Worm (Caenorhabditis elegans): ENCODE results near the gene srd-51.

The srd-51 gene

ce11 chrX:13514384-13514783 lies 29.7 kb upstream of the srd-51 start:
- TF ChIP-seq lin-26 (GFP tag; IDR thresholded peaks at IDR 0.05), result no peak
- TF ChIP-seq ztf-25 (GFP tag; IDR thresholded peaks at IDR 0.05), result no peak
- no peak for TF ChIP-seq F52B5.7 (tag; optimal IDR thresholded peaks at IDR 0.05)
- TF ChIP-seq Y56A3A.18 (GFP tag; IDR thresholded peaks at IDR 0.05), result peak; percentile 75; the same call in 1 of the 2 replicates
- TF ChIP-seq ama-1 (optimal IDR thresholded peaks at IDR 0.05), result no peak
- peak in 1 of 2 experiments; percentile 7 for TF ChIP-seq ama-1 (GFP tag; optimal IDR thresholded peaks at IDR 0.05)
- TF ChIP-seq unc-62 (GFP tag; optimal IDR thresholded peaks at IDR 0.05), result no peak
- TF ChIP-seq F37B4.10 (GFP tag; IDR thresholded peaks at IDR 0.05), result no peak
- peak; percentile 66 for TF ChIP-seq pbrm-1 (GFP tag; IDR thresholded peaks at IDR 0.05)
- TF ChIP-seq repo-1 (tag; optimal IDR thresholded peaks at IDR 0.05), result peak; percentile 71
- TF ChIP-seq snpc-3.4 (tag; optimal IDR thresholded peaks at IDR 0.05), result no peak
- no peak for TF ChIP-seq mes-4 (tag; optimal IDR thresholded peaks at IDR 0.05)
- TF ChIP-seq him-1 (tag; optimal IDR thresholded peaks at IDR 0.05), result no peak
- no peak for TF ChIP-seq snpc-1.1 (tag; optimal IDR thresholded peaks at IDR 0.05; ENCODE audit: insufficient read depth)
- TF ChIP-seq egl-18 (GFP tag; IDR thresholded peaks at IDR 0.05), result no peak
- TF ChIP-seq attf-3 (GFP tag; conservative IDR thresholded peaks at IDR 0.05), result 0 out of 2 replicates have a peak, but pooled peaks have one; percentile 26
- no peak for TF ChIP-seq hsf-1 (GFP tag; IDR thresholded peaks at IDR 0.05)
- TF ChIP-seq let-526 (GFP tag; IDR thresholded peaks at IDR 0.05), result no peak
- TF ChIP-seq dpff-1 (tag; optimal IDR thresholded peaks at IDR 0.05), result no peak
- TF ChIP-seq attf-5 (GFP tag; optimal IDR thresholded peaks at IDR 0.05), result no peak
- TF ChIP-seq lsy-27 (tag; optimal IDR thresholded peaks at IDR 0.05; ENCODE audit: borderline replicate concordance, insufficient read depth), result no peak
- peak; percentile 72 for TF ChIP-seq madf-10 (tag; optimal IDR thresholded peaks at IDR 0.05)
- 0 out of 2 replicates have a peak, but pooled peaks have one; percentile 11 for TF ChIP-seq ceh-100 (GFP tag; IDR thresholded peaks at IDR 0.05)
- no peak for TF ChIP-seq mxl-1 (tag; optimal IDR thresholded peaks at IDR 0.05)
- no peak for TF ChIP-seq fkh-3 (tag; optimal IDR thresholded peaks at IDR 0.05)
- peak in 1 of 2 experiments; percentile 71 for TF ChIP-seq let-607 (tag; optimal IDR thresholded peaks at IDR 0.05)
- TF ChIP-seq hmg-1.2 (GFP tag; IDR thresholded peaks at IDR 0.05), result peak; percentile 60
- no peak for TF ChIP-seq F57C9.4 (tag; optimal IDR thresholded peaks at IDR 0.05)
- peak; percentile 42; the same call in 1 of the 2 replicates for TF ChIP-seq ekl-4 (GFP tag; IDR thresholded peaks at IDR 0.05)
- TF ChIP-seq B0336.3 (GFP tag; IDR thresholded peaks at IDR 0.05), result peak; percentile 74
- no peak for TF ChIP-seq ceh-91 (GFP tag; IDR thresholded peaks at IDR 0.05)
- TF ChIP-seq bed-1 (GFP tag; IDR thresholded peaks at IDR 0.05), result no peak
- TF ChIP-seq tlf-1 (GFP tag; optimal IDR thresholded peaks at IDR 0.05), result peak; percentile 82
- TF ChIP-seq efl-1 (GFP tag; optimal IDR thresholded peaks at IDR 0.05), result no peak
- TF ChIP-seq zfh-2 (GFP tag; conservative IDR thresholded peaks at IDR 0.05), result no peak
- no peak for TF ChIP-seq Y67H2A.10 (GFP tag; conservative IDR thresholded peaks at IDR 0.05)
- TF ChIP-seq cebp-1 (GFP tag; IDR thresholded peaks at IDR 0.05), result no peak; the same call in 1 of the 2 replicates
- peak; percentile 83 for TF ChIP-seq cebp-1 (tag; optimal IDR thresholded peaks at IDR 0.05)
- peak; percentile 34 for TF ChIP-seq F10E7.11 (tag; optimal IDR thresholded peaks at IDR 0.05)
- TF ChIP-seq F33H1.4 (GFP tag; IDR thresholded peaks at IDR 0.05), result no peak
- peak; percentile 14 for TF ChIP-seq T07F8.4 (tag; optimal IDR thresholded peaks at IDR 0.05)
- no peak for TF ChIP-seq die-1 (tag; optimal IDR thresholded peaks at IDR 0.05)
- peak; percentile 73 for TF ChIP-seq nfyb-1 (GFP tag; IDR thresholded peaks at IDR 0.05)
- TF ChIP-seq nhr-90 (tag; optimal IDR thresholded peaks at IDR 0.05), result no peak
- TF ChIP-seq nhr-27 (tag; optimal IDR thresholded peaks at IDR 0.05), result no peak
- no peak for TF ChIP-seq nfya-2 (GFP tag; IDR thresholded peaks at IDR 0.05)
- TF ChIP-seq attf-6 (GFP tag; IDR thresholded peaks at IDR 0.05), result no peak
- TF ChIP-seq atf-7 (tag; optimal IDR thresholded peaks at IDR 0.05), result peak; percentile 66
- TF ChIP-seq F39B2.1 (GFP tag; IDR thresholded peaks at IDR 0.05), result no peak
- no peak for TF ChIP-seq hrde-1 (tag; optimal IDR thresholded peaks at IDR 0.05; ENCODE audit: borderline replicate concordance)

Measured in whole organism, young adult.